Worm (Caenorhabditis elegans) whole organism, L3 larva: ENCODE data around the gene Y32B12A.5.
"Not testable (repeated sequence)": the region's sequence is repeated elsewhere in the genome, so short reads cannot be mapped to it uniquely, and the experiment has no call there.

ENCODE experiments used
- R02D3.7 ChIP-seq: fragments of 150-350 bp; optimal IDR thresholded peaks from 2 replicates; lab custom pipeline; 2014; ENCODE audit warnings: missing biosample characterization, missing genetic modification characterization
- ZK546.5 ChIP-seq: sonication (generic microtip); optimal IDR thresholded peaks from 2 replicates; lab custom pipeline; 2017; ENCODE audit warnings: missing biosample characterization, missing genetic modification characterization
- aly-2 ChIP-seq: fragments of 150-350 bp; optimal IDR thresholded peaks from 2 replicates; lab custom pipeline; 2014; ENCODE audit warnings: missing biosample characterization, missing genetic modification characterization
- ama-1 ChIP-seq: fragments of 150-350 bp; optimal IDR thresholded peaks from 2 replicates; lab custom pipeline; 2018
- ceh-16 ChIP-seq: sonication (generic microtip); optimal IDR thresholded peaks from 2 replicates; lab custom pipeline; 2017; ENCODE audit warnings: missing biosample characterization, missing genetic modification characterization
- ceh-28 ChIP-seq: fragments of 150-350 bp; optimal IDR thresholded peaks from 2 replicates; lab custom pipeline; 2014; ENCODE audit warnings: missing biosample characterization, missing genetic modification reagents, missing genetic modification characterization
- ceh-82 ChIP-seq: fragments of 150-350 bp; optimal IDR thresholded peaks from 2 replicates; lab custom pipeline; 2014; ENCODE audit warnings: missing biosample characterization, missing genetic modification characterization
- ceh-9 ChIP-seq: sonication (generic microtip); optimal IDR thresholded peaks from 2 replicates; lab custom pipeline; 2018; ENCODE audit warnings: missing biosample characterization, missing genetic modification characterization
- daf-12 ChIP-seq: fragments of 150-350 bp; optimal IDR thresholded peaks from 2 replicates; lab custom pipeline; 2014; ENCODE audit warnings: missing biosample characterization, missing genetic modification reagents, missing genetic modification characterization
- egl-5 ChIP-seq: fragments of 150-350 bp; optimal IDR thresholded peaks from 2 replicates; lab custom pipeline; 2017; ENCODE audit warnings: missing biosample characterization, missing genetic modification reagents, missing genetic modification characterization, inconsistent platforms
- elt-1 ChIP-seq: fragments of 150-350 bp; optimal IDR thresholded peaks from 2 replicates; lab custom pipeline; 2014; ENCODE audit warnings: missing biosample characterization, missing genetic modification characterization
- eor-1 ChIP-seq, 2 experiments: fragments of 150-350 bp; optimal IDR thresholded peaks; 2 replicates each; lab custom pipeline; 2014 to 2018; ENCODE audit warnings: missing biosample characterization in 2 of 2, missing genetic modification characterization in 2 of 2
- fkh-10 ChIP-seq: sonication (generic microtip); optimal IDR thresholded peaks from 2 replicates; lab custom pipeline; 2017; ENCODE audit warnings: missing biosample characterization, missing genetic modification reagents, missing genetic modification characterization
- fkh-2 ChIP-seq: fragments of 150-350 bp; optimal IDR thresholded peaks from 2 replicates; lab custom pipeline; 2014; ENCODE audit warnings: missing biosample characterization, missing genetic modification reagents, missing genetic modification characterization
- fos-1 ChIP-seq: fragments of 150-350 bp; optimal IDR thresholded peaks from 2 replicates; lab custom pipeline; 2014; ENCODE audit warnings: missing biosample characterization, missing genetic modification characterization
- jun-1 ChIP-seq: fragments of 150-350 bp; optimal IDR thresholded peaks from 2 replicates; lab custom pipeline; 2014; ENCODE audit warnings: missing biosample characterization, missing genetic modification reagents, missing genetic modification characterization
- lin-39 ChIP-seq: fragments of 150-350 bp; optimal IDR thresholded peaks from 2 replicates; lab custom pipeline; 2018; ENCODE audit warnings: missing biosample characterization, missing genetic modification reagents, missing genetic modification characterization
- lsy-12 ChIP-seq: sonication (generic microtip); optimal IDR thresholded peaks from 2 replicates; lab custom pipeline; 2016; ENCODE audit warnings: mild to moderate bottlenecking, missing genetic modification characterization, missing compliant biosample characterization
- mdl-1 ChIP-seq: fragments of 150-350 bp; optimal IDR thresholded peaks from 2 replicates; lab custom pipeline; 2014; ENCODE audit warnings: missing biosample characterization, missing genetic modification characterization
- mml-1 ChIP-seq: fragments of 150-350 bp; sonication (generic microtip); optimal IDR thresholded peaks from 3 replicates; lab custom pipeline; 2014; ENCODE audit warnings: missing biosample characterization, missing genetic modification characterization
- nfya-1 ChIP-seq: sonication (generic microtip); optimal IDR thresholded peaks from 2 replicates; lab custom pipeline; 2017; ENCODE audit warnings: missing genetic modification characterization, mild to moderate bottlenecking, missing compliant biosample characterization, antibody characterized with exemption, moderate library complexity; ENCODE audit not compliant: insufficient read depth
- nhr-12 ChIP-seq: fragments of 150-350 bp; optimal IDR thresholded peaks from 2 replicates; lab custom pipeline; 2014; ENCODE audit warnings: missing biosample characterization, missing genetic modification characterization
- nhr-23 ChIP-seq: fragments of 150-350 bp; optimal IDR thresholded peaks from 2 replicates; lab custom pipeline; 2014; ENCODE audit warnings: missing biosample characterization, missing genetic modification reagents, missing genetic modification characterization
- nhr-25 ChIP-seq: sonication (generic microtip); optimal IDR thresholded peaks from 2 replicates; lab custom pipeline; 2017; ENCODE audit warnings: missing biosample characterization, missing genetic modification characterization
- nhr-28 ChIP-seq: fragments of 150-350 bp; optimal IDR thresholded peaks from 2 replicates; lab custom pipeline; 2014; ENCODE audit warnings: missing biosample characterization, missing genetic modification characterization
- nhr-43 ChIP-seq: sonication (generic microtip); optimal IDR thresholded peaks from 2 replicates; lab custom pipeline; 2016; ENCODE audit warnings: mild to moderate bottlenecking, missing genetic modification characterization, missing compliant biosample characterization; ENCODE audit not compliant: poor library complexity, severe bottlenecking
- nhr-76 ChIP-seq: fragments of 150-350 bp; sonication (generic microtip); optimal IDR thresholded peaks from 5 replicates; lab custom pipeline; 2014; ENCODE audit warnings: missing biosample characterization, missing genetic modification characterization
- nhr-77 ChIP-seq: fragments of 150-350 bp; optimal IDR thresholded peaks from 2 replicates; lab custom pipeline; 2014; ENCODE audit warnings: missing biosample characterization, missing genetic modification characterization
- pha-4 ChIP-seq: fragments of 150-350 bp; optimal IDR thresholded peaks from 2 replicates; lab custom pipeline; 2014; ENCODE audit warnings: missing biosample characterization, missing genetic modification reagents, missing genetic modification characterization
- sea-2 ChIP-seq: fragments of 150-350 bp; sonication (generic microtip); optimal IDR thresholded peaks from 4 replicates; lab custom pipeline; 2014; ENCODE audit warnings: missing biosample characterization, missing genetic modification reagents, missing genetic modification characterization
- skn-1 ChIP-seq: fragments of 150-350 bp; optimal IDR thresholded peaks from 2 replicates; lab custom pipeline; 2014; ENCODE audit warnings: missing biosample characterization, missing genetic modification characterization
- snpc-4 ChIP-seq: fragments of 150-350 bp; optimal IDR thresholded peaks from 2 replicates; lab custom pipeline; 2014; ENCODE audit warnings: missing biosample characterization, missing genetic modification characterization
- tbx-2 ChIP-seq: sonication (generic microtip); optimal IDR thresholded peaks from 2 replicates; lab custom pipeline; 2016; ENCODE audit warnings: mild to moderate bottlenecking, missing genetic modification characterization, missing compliant biosample characterization
- unc-39 ChIP-seq: sonication (generic microtip); optimal IDR thresholded peaks from 4 replicates; lab custom pipeline; 2017; ENCODE audit warnings: missing biosample characterization, missing genetic modification characterization
- zag-1 ChIP-seq: fragments of 150-350 bp; optimal IDR thresholded peaks from 2 replicates; lab custom pipeline; 2014; ENCODE audit warnings: missing biosample characterization, missing genetic modification characterization
- ztf-11 ChIP-seq: fragments of 150-350 bp; optimal IDR thresholded peaks from 2 replicates; lab custom pipeline; 2014; ENCODE audit warnings: missing biosample characterization, missing genetic modification characterization
- ztf-4 ChIP-seq: fragments of 150-350 bp; optimal IDR thresholded peaks from 2 replicates; lab custom pipeline; 2014; ENCODE audit warnings: missing biosample characterization, missing genetic modification characterization

Gene Y32B12A.5

DNA sequence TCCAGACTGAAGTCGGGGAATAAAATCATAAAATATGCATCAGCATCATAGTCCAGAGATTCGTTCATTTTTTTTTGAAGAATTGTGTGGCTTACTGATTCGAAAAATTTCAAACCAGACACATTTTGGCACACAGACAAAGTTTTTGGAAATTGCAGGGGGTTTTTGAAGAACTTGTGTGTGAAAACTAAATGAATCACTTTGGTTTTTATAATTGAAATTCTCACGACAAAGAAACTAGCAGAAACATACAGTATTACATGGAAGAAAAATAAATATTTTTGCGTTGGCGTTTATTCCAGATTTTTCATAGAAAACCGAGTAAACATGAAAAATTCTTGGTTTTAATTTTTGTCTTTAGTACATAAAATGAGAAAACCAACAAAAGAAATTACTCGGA, 34.9 kb upstream of the Y32B12A.5 start, which contains the start of gene srw-34:
srw-34 (minus strand) TSS at position 101 of the 400 bp plus-strand sequence.
- TF ChIP-seq ztf-11 (tag; lab: Kevin White, UChicago), result no peak
- no peak for TF ChIP-seq eor-1 (tag; optimal IDR thresholded peaks at IDR 0.05; lab: Kevin White, UChicago)
- no peak for TF ChIP-seq lin-39 (tag; lab: Kevin White, UChicago)
- no peak for TF ChIP-seq mml-1 (tag; lab: Kevin White, UChicago)
- no peak for TF ChIP-seq mdl-1
- no peak for TF ChIP-seq sea-2 (GFP tag; lab: Kevin White, UChicago)
- no peak for TF ChIP-seq nhr-23 (tag; lab: Kevin White, UChicago)
- TF ChIP-seq fkh-10, result no peak
- no peak for TF ChIP-seq egl-5 (tag; lab: Kevin White, UChicago)
- TF ChIP-seq skn-1 (tag; lab: Kevin White, UChicago), result no peak
- TF ChIP-seq ZK546.5 (tag; lab: Kevin White, UChicago), result no peak
- TF ChIP-seq pha-4 (tag; lab: Kevin White, UChicago), result no peak
- no peak for TF ChIP-seq nhr-28 (tag; lab: Kevin White, UChicago)
- TF ChIP-seq elt-1 (tag; lab: Kevin White, UChicago), result no peak
- TF ChIP-seq ceh-28 (tag; lab: Kevin White, UChicago), result no peak
- no peak for TF ChIP-seq ceh-82 (tag; lab: Kevin White, UChicago)
- TF ChIP-seq fos-1 (tag; lab: Kevin White, UChicago), result no peak
- no peak for TF ChIP-seq ztf-4 (tag; lab: Kevin White, UChicago)
- TF ChIP-seq fkh-2 (tag; lab: Kevin White, UChicago), result no peak

DNA sequence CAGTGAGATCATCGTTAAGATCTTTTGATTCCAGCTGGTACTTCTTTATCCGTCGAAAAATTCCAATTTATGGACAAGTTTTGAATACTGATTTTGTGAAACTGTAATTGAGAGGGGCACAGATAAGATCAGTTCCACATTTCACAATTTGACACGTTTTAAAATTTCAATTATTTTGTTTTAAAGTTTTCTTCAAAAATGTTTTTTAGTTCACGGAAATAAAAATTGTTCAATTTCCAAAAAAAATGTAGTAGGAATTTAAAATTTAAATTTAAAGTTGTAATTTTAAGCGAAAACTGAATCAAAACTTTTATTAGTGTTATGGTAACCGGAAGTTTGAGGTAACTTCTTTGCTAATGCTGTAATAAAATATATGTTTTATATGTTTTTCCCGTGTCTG, 30.2 kb upstream of the Y32B12A.5 start, which contains the start of gene F36D3.4:
F36D3.4 (minus strand) TSS at position 101 of the 400 bp plus-strand sequence.
- TF ChIP-seq snpc-4 (tag; lab: Kevin White, UChicago) (no peak), ama-1 (no peak), ceh-28 (tag; lab: Kevin White, UChicago) (no peak), R02D3.7 (tag; lab: Kevin White, UChicago) (no peak)
- TF ChIP-seq, all 47 proteins: peak for 0

DNA sequence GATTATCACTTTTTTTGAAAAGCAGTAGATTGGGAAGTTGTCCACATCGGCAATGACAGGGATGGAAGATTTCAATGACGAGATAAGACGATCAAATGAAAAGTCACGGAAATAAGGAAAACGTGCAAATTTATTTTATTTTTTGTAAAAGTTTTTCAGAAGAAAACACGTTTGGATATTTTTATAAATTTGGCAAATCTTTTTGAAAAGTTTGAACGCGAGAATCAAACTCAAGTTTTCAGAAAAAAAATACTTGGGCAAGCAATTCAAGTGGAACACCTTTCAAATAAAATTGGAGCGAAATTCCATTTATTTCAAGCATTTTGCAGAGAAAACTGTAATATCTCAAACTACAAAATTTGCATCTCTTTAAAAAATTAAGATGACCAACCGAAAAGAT, 27.8 kb upstream of the Y32B12A.5 start, which contains the start of gene F36D3.5:
F36D3.5 (minus strand) TSS at position 101 of the 400 bp plus-strand sequence.
- TF ChIP-seq ZK546.5 (tag; lab: Kevin White, UChicago); nhr-43; R02D3.7 (tag; lab: Kevin White, UChicago): not testable (repeated sequence)

DNA sequence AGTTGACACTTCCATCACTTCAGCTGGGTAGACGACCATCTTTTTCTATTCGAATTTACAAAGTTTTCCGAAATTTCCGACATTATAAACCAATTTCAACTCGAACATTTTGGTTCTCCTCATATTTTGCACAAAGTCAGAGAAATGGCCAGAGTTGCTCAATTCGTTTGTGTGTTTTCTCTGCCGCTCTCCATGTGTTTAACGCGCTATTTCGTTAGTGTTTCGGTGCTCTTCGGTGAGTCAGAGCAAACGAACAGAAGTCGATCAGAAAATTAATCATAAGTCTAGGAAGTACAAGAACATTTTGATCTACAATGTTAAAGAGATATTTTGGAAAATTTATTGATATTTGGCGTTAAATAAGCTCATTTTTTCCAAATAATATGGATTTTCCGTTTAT, 21.3 kb upstream of the Y32B12A.5 start, which contains the start of gene srr-3:
srr-3 (minus strand) TSS at position 101 of the 400 bp plus-strand sequence.
- TF ChIP-seq elt-1 (tag; lab: Kevin White, UChicago), result no peak
- no peak for TF ChIP-seq ZK546.5 (tag; lab: Kevin White, UChicago)
- TF ChIP-seq snpc-4 (tag; lab: Kevin White, UChicago), result no peak
- TF ChIP-seq nhr-12, result no peak
- TF ChIP-seq nhr-76 (tag; lab: Kevin White, UChicago), result no peak
- no peak for TF ChIP-seq ztf-11 (tag; lab: Kevin White, UChicago)
- no peak for TF ChIP-seq nfya-1
- TF ChIP-seq nhr-77 (tag; lab: Kevin White, UChicago), result no peak
- TF ChIP-seq, all 47 proteins: peak for 0

DNA sequence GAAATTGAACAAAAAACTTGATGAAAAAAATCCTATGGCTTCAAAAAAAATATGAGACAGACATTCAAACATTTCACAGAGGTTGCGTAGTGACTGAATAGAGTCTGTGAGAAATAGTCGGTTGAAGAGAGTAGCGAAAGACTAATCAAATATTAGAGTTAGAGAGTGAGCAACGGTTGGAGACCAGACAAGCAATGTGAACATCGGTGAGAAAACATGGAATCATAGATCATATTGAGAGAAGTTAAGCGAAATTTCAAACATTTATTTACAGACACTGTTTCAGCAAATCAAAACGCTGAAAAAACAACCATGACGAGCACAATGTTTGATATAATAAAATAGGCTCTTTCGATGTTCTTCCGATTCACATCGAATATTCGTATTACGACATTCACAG, 19.3 kb upstream of the Y32B12A.5 start:
- TF ChIP-seq ceh-82 (tag; lab: Kevin White, UChicago) (no peak), pha-4 (tag; lab: Kevin White, UChicago) (peak; percentile 49)

DNA sequence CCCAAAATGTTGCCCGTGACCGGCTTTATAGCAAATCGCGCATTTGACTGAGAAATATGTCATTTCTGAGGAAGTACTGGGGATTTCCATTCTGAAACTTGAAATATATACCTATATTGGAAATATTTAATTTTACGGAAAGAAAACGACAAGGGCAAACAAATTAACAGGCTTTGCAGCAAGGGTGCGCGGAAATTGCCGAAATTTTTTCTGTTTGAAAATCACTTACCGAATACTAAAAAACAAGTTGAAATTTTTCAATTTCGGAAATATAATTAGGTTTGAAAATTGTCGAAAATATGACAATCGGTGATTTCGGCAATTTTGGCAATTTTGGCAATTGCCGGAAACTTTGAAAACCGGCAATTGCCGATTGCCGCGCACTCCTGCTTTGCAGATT, 18.5 kb upstream of the Y32B12A.5 start, which contains the start of gene nhr-54:
nhr-54 (minus strand) TSS at position 101 of the 400 bp plus-strand sequence.
- no peak for TF ChIP-seq unc-39 (tag; lab: Kevin White, UChicago)
- no peak for TF ChIP-seq nhr-25 (tag; lab: Kevin White, UChicago)
- no peak for TF ChIP-seq nhr-77 (tag; lab: Kevin White, UChicago)
- no peak for TF ChIP-seq ceh-9 (tag; lab: Kevin White, UChicago)
- TF ChIP-seq jun-1 (tag; lab: Kevin White, UChicago), result no peak
- TF ChIP-seq nhr-23 (tag; lab: Kevin White, UChicago), result no peak
- TF ChIP-seq ceh-16 (tag; lab: Kevin White, UChicago), result no peak
- no peak for TF ChIP-seq aly-2 (tag; lab: Kevin White, UChicago)
- TF ChIP-seq daf-12, result no peak
- no peak for TF ChIP-seq nhr-43
- no peak for TF ChIP-seq eor-1 (tag; optimal IDR thresholded peaks at IDR 0.05; lab: Kevin White, UChicago)
- TF ChIP-seq zag-1 (tag; lab: Kevin White, UChicago), result no peak
- TF ChIP-seq tbx-2, result no peak
- TF ChIP-seq lsy-12 (tag; lab: Kevin White, UChicago), result no peak
- TF ChIP-seq R02D3.7 (tag; lab: Kevin White, UChicago), result no peak
- no peak for TF ChIP-seq pha-4 (tag; lab: Kevin White, UChicago)
- TF ChIP-seq, all 47 proteins: peak for 0
